Worm (Caenorhabditis elegans): Measurements from ENCODE around the gene srg-56.

DNA sequence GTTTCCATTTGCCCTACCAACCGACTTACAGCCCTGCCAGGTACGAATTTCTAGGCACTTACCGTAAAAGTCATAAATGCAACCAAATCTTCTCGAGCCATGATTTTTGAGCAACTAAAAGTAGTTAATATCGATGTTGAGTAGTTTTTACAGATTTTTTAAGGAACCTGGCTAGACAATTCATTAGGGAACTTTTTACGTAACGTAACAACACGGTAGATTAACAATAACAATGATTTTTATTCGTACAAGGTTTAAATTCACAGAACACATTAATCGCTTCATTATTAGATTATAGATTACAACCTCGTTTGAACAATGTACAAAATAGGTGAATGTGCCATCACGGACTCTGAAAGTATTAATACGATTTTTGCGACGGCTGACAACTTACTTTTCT is 14.9 kb upstream of the srg-56 start, which contains the start of gene srx-26:
- TF ChIP-seq cog-1 (tag; optimal IDR thresholded peaks at IDR 0.05) = no peak
- TF ChIP-seq flt-1 (GFP tag; IDR thresholded peaks at IDR 0.05) = no peak

All from whole organism, midembryonic.